Fruit fly (Drosophila melanogaster): Measurements from ENCODE around the gene CG14879.

DNA sequence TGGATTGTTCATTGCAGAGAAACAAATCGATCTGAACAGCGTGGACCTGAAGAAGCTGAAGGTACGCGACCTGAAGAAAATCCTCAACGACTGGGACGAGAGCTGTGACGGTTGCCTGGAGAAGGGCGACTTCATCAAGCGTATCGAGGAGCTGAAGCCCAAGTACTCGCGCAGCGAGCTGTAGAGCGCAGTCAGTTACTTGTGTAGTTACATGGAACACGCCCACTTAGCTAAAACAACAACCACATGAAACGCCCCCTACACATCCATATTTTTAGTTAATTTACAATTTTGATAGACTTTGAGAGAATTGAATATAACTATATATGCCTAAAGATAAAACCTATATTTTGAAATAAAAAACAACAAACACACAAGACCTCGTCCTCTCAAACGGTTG lies 1.4 kb upstream of the CG14879 start:
- TF ChIP-seq CG8301 (tag; optimal IDR thresholded peaks at IDR 0.05) (no peak), Snoo (tag; optimal IDR thresholded peaks at IDR 0.05) (no peak), CG34367 (tag; optimal IDR thresholded peaks at IDR 0.05) (no peak), CG10348 (GFP tag; IDR thresholded peaks at IDR 0.05) (no peak), CG9948 (tag; optimal IDR thresholded peaks at IDR 0.05) (no peak), CG17806 (tag; optimal IDR thresholded peaks at IDR 0.05) (no peak), EcR (GFP tag; optimal IDR thresholded peaks at IDR 0.05) (no peak), CG8159 (tag; optimal IDR thresholded peaks at IDR 0.05) (no peak), CG13204 (GFP tag; optimal IDR thresholded peaks at IDR 0.05) (no peak), CG14655 (GFP tag; optimal IDR thresholded peaks at IDR 0.05) (no peak), CG4496 (GFP tag; IDR thresholded peaks at IDR 0.05) (no peak), D1 (tag; optimal IDR thresholded peaks at IDR 0.05) (no peak)
